Fruit fly (Drosophila melanogaster): Measurements from ENCODE around the gene CG13843.

The CG13843 gene

dm6 chr3R:22584582-22584981 lies 24.7 kb upstream of the CG13843 start, which contains the start of the genes CG33107 and CG6937:
Gene CG33107 (minus strand): TSS chr3R:22584718.
Gene CG6937 (plus strand): TSS chr3R:22584773.
- TF ChIP-seq insv (optimal IDR thresholded peaks at IDR 0.05) = no peak
- no peak for TF ChIP-seq ttk (optimal IDR thresholded peaks at IDR 0.05)

- TF ChIP-seq Myc (optimal IDR thresholded peaks at IDR 0.05) = no peak
- no peak for TF ChIP-seq Sin3A (optimal IDR thresholded peaks at IDR 0.05)
Observed at dm6 chr3R:22586525-22586924, 22.8 kb upstream of the CG13843 start, which contains the start of gene btn. Gene btn (minus strand): TSS chr3R:22586625.

- no peak for TF ChIP-seq Sin3A (optimal IDR thresholded peaks at IDR 0.05)
- no peak for TF ChIP-seq psq (optimal IDR thresholded peaks at IDR 0.05)
- no peak for TF ChIP-seq insv (optimal IDR thresholded peaks at IDR 0.05)
- TF ChIP-seq h (optimal IDR thresholded peaks at IDR 0.05) = no peak
- TF ChIP-seq ttk (optimal IDR thresholded peaks at IDR 0.05) = no peak
- TF ChIP-seq Myc (optimal IDR thresholded peaks at IDR 0.05) = no peak
Observed at dm6 chr3R:22587419-22587963, 21.8 kb upstream of the CG13843 start, which contains the start of gene Efa6. Gene Efa6 (plus strand): TSS chr3R:22587755.

- TF ChIP-seq h (optimal IDR thresholded peaks at IDR 0.05) = no peak
- no peak for TF ChIP-seq ttk (optimal IDR thresholded peaks at IDR 0.05)
- TF ChIP-seq Sin3A (optimal IDR thresholded peaks at IDR 0.05) = no peak
- no peak for TF ChIP-seq insv (optimal IDR thresholded peaks at IDR 0.05)
- TF ChIP-seq psq (optimal IDR thresholded peaks at IDR 0.05) = no peak
- no peak for TF ChIP-seq Myc (optimal IDR thresholded peaks at IDR 0.05)
Observed at dm6 chr3R:22588756-22589155, 20.5 kb upstream of the CG13843 start.

dm6 chr3R:22589311-22589710 lies 20.0 kb upstream of the CG13843 start:
- no peak for TF ChIP-seq Sin3A (optimal IDR thresholded peaks at IDR 0.05)
- no peak for TF ChIP-seq insv (optimal IDR thresholded peaks at IDR 0.05)
- no peak for TF ChIP-seq Myc (optimal IDR thresholded peaks at IDR 0.05)
- no peak for TF ChIP-seq ttk (optimal IDR thresholded peaks at IDR 0.05)
- no peak for TF ChIP-seq psq (optimal IDR thresholded peaks at IDR 0.05)
- no peak for TF ChIP-seq h (optimal IDR thresholded peaks at IDR 0.05)

- TF ChIP-seq psq (optimal IDR thresholded peaks at IDR 0.05) (no peak), h (optimal IDR thresholded peaks at IDR 0.05) (no peak), insv (optimal IDR thresholded peaks at IDR 0.05) (no peak), ttk (optimal IDR thresholded peaks at IDR 0.05) (no peak), Sin3A (optimal IDR thresholded peaks at IDR 0.05) (no peak), Myc (optimal IDR thresholded peaks at IDR 0.05) (no peak)
Observed at dm6 chr3R:22590668-22591275, 18.5 kb upstream of the CG13843 start.

dm6 chr3R:22594257-22594656 lies 15.0 kb upstream of the CG13843 start:
- TF ChIP-seq h (optimal IDR thresholded peaks at IDR 0.05) (no peak), ttk (optimal IDR thresholded peaks at IDR 0.05) (no peak), psq (optimal IDR thresholded peaks at IDR 0.05) (no peak), insv (optimal IDR thresholded peaks at IDR 0.05) (no peak), Myc (optimal IDR thresholded peaks at IDR 0.05) (no peak), Sin3A (optimal IDR thresholded peaks at IDR 0.05) (no peak)

- TF ChIP-seq psq (optimal IDR thresholded peaks at IDR 0.05) (no peak), h (optimal IDR thresholded peaks at IDR 0.05) (no peak), Sin3A (optimal IDR thresholded peaks at IDR 0.05) (no peak)
Observed at dm6 chr3R:22595293-22595868, 13.9 kb upstream of the CG13843 start.

dm6 chr3R:22596450-22596849 lies 12.8 kb upstream of the CG13843 start:
- TF ChIP-seq ttk (optimal IDR thresholded peaks at IDR 0.05) (no peak), psq (optimal IDR thresholded peaks at IDR 0.05) (no peak), insv (optimal IDR thresholded peaks at IDR 0.05) (no peak), Sin3A (optimal IDR thresholded peaks at IDR 0.05) (no peak), Myc (optimal IDR thresholded peaks at IDR 0.05) (no peak)

dm6 chr3R:22597344-22597954 lies 11.8 kb upstream of the CG13843 start:
- no peak for TF ChIP-seq psq (optimal IDR thresholded peaks at IDR 0.05)
- TF ChIP-seq ttk (optimal IDR thresholded peaks at IDR 0.05) = no peak
- no peak for TF ChIP-seq h (optimal IDR thresholded peaks at IDR 0.05)
- TF ChIP-seq insv (optimal IDR thresholded peaks at IDR 0.05) = no peak
- TF ChIP-seq Sin3A (optimal IDR thresholded peaks at IDR 0.05) = no peak
- no peak for TF ChIP-seq Myc (optimal IDR thresholded peaks at IDR 0.05)

dm6 chr3R:22598759-22599158 lies 10.5 kb upstream of the CG13843 start:
- TF ChIP-seq Myc (optimal IDR thresholded peaks at IDR 0.05) (no peak), psq (optimal IDR thresholded peaks at IDR 0.05) (no peak), Sin3A (optimal IDR thresholded peaks at IDR 0.05) (no peak), insv (optimal IDR thresholded peaks at IDR 0.05) (no peak), ttk (optimal IDR thresholded peaks at IDR 0.05) (no peak), h (optimal IDR thresholded peaks at IDR 0.05) (no peak)

- TF ChIP-seq psq (optimal IDR thresholded peaks at IDR 0.05) = no peak
- TF ChIP-seq Myc (optimal IDR thresholded peaks at IDR 0.05) = no peak
- no peak for TF ChIP-seq ttk (optimal IDR thresholded peaks at IDR 0.05)
- TF ChIP-seq insv (optimal IDR thresholded peaks at IDR 0.05) = no peak
- no peak for TF ChIP-seq h (optimal IDR thresholded peaks at IDR 0.05)
- no peak for TF ChIP-seq Sin3A (optimal IDR thresholded peaks at IDR 0.05)
Observed at dm6 chr3R:22602783-22603182, 6.5 kb upstream of the CG13843 start.

Data from Kc167 (cell line).